Worm (Caenorhabditis elegans): ENCODE measurements around the gene C05C10.2.

The C05C10.2 gene

ce11 chrII:9931012-9931411 lies 9.0 kb downstream of the C05C10.2 start:
- TF ChIP-seq F13H6.1 (tag; optimal IDR thresholded peaks at IDR 0.05), result peak; percentile 15
- TF ChIP-seq skn-1 (tag; optimal IDR thresholded peaks at IDR 0.05), result no peak
- TF ChIP-seq elt-3 (tag; optimal IDR thresholded peaks at IDR 0.05), result no peak
- no peak for TF ChIP-seq dmd-4 (tag; optimal IDR thresholded peaks at IDR 0.05)
- no peak for TF ChIP-seq sma-3 (GFP tag; optimal IDR thresholded peaks at IDR 0.05)
- TF ChIP-seq elt-1 (tag; optimal IDR thresholded peaks at IDR 0.05), result no peak
- no peak for TF ChIP-seq lin-39 (tag; optimal IDR thresholded peaks at IDR 0.05)
- no peak for TF ChIP-seq nhr-23 (tag; optimal IDR thresholded peaks at IDR 0.05)
- TF ChIP-seq peb-1 (tag; optimal IDR thresholded peaks at IDR 0.05), result no peak
- no peak for TF ChIP-seq lin-11 (tag; optimal IDR thresholded peaks at IDR 0.05)
- TF ChIP-seq nhr-10 (tag; optimal IDR thresholded peaks at IDR 0.05), result no peak
- no peak for TF ChIP-seq zag-1 (tag; optimal IDR thresholded peaks at IDR 0.05)
- no peak for TF ChIP-seq ceh-16 (tag; optimal IDR thresholded peaks at IDR 0.05)
- no peak for TF ChIP-seq ceh-82 (tag; optimal IDR thresholded peaks at IDR 0.05)
- no peak for TF ChIP-seq nhr-21 (tag; optimal IDR thresholded peaks at IDR 0.05)
- no peak for TF ChIP-seq Y55F3AM.14 (GFP tag; optimal IDR thresholded peaks at IDR 0.05)
- TF ChIP-seq sem-4 (tag; optimal IDR thresholded peaks at IDR 0.05), result no peak
- TF ChIP-seq lin-13 (GFP tag; optimal IDR thresholded peaks at IDR 0.05), result no peak
- peak; percentile 43 for TF ChIP-seq nhr-129 (tag; optimal IDR thresholded peaks at IDR 0.05)
- peak in 1 of 2 experiments; percentile 52 for TF ChIP-seq lsy-2 (tag; optimal IDR thresholded peaks at IDR 0.05)
- TF ChIP-seq unc-62 (GFP tag; optimal IDR thresholded peaks at IDR 0.05), result no peak
- TF ChIP-seq alr-1 (tag; optimal IDR thresholded peaks at IDR 0.05), result no peak
- no peak for TF ChIP-seq nhr-237 (tag; optimal IDR thresholded peaks at IDR 0.05)
- no peak for TF ChIP-seq nhr-6 (tag; optimal IDR thresholded peaks at IDR 0.05)
- no peak for TF ChIP-seq R02D3.7 (tag; optimal IDR thresholded peaks at IDR 0.05)
- TF ChIP-seq unc-55 (GFP tag; optimal IDR thresholded peaks at IDR 0.05), result peak; percentile 48
- no peak for TF ChIP-seq mbf-1 (tag; optimal IDR thresholded peaks at IDR 0.05)
- TF ChIP-seq mab-5 (tag; optimal IDR thresholded peaks at IDR 0.05), result no peak
- TF ChIP-seq nhr-25 (tag; optimal IDR thresholded peaks at IDR 0.05), result no peak
- TF ChIP-seq ztf-11 (tag; optimal IDR thresholded peaks at IDR 0.05), result no peak
- no peak for TF ChIP-seq blmp-1 (tag; optimal IDR thresholded peaks at IDR 0.05; ENCODE audit: insufficient read depth)
- TF ChIP-seq sma-9 (GFP tag; optimal IDR thresholded peaks at IDR 0.05), result peak; percentile 48
- no peak for TF ChIP-seq sma-9 (tag; optimal IDR thresholded peaks at IDR 0.05)
- no peak for TF ChIP-seq crh-2 (tag; optimal IDR thresholded peaks at IDR 0.05)
- no peak for TF ChIP-seq nhr-12 (tag; optimal IDR thresholded peaks at IDR 0.05)
- no peak for TF ChIP-seq egl-27 (tag; optimal IDR thresholded peaks at IDR 0.05)
- peak; percentile 52 for TF ChIP-seq C34F6.9 (tag; optimal IDR thresholded peaks at IDR 0.05)
- no peak for TF ChIP-seq nhr-77 (tag; optimal IDR thresholded peaks at IDR 0.05)
- TF ChIP-seq gmeb-1 (tag; optimal IDR thresholded peaks at IDR 0.05), result peak; percentile 15
- TF ChIP-seq aly-2 (tag; optimal IDR thresholded peaks at IDR 0.05), result no peak
- no peak for TF ChIP-seq fos-1 (tag; optimal IDR thresholded peaks at IDR 0.05)
- no peak for TF ChIP-seq ama-1 (optimal IDR thresholded peaks at IDR 0.05)
- TF ChIP-seq mdl-1 (tag; optimal IDR thresholded peaks at IDR 0.05), result no peak
- no peak for TF ChIP-seq snpc-4 (tag; optimal IDR thresholded peaks at IDR 0.05)
- TF ChIP-seq ztf-1 (GFP tag; conservative IDR thresholded peaks at IDR 0.05), result no peak
- no peak for TF ChIP-seq unc-39 (tag; optimal IDR thresholded peaks at IDR 0.05)
- TF ChIP-seq ztf-4 (tag; optimal IDR thresholded peaks at IDR 0.05), result no peak

- TF ChIP-seq F13H6.1 (tag; optimal IDR thresholded peaks at IDR 0.05) (no peak), ztf-1 (GFP tag; conservative IDR thresholded peaks at IDR 0.05) (no peak), gmeb-1 (tag; optimal IDR thresholded peaks at IDR 0.05) (no peak), nhr-12 (tag; optimal IDR thresholded peaks at IDR 0.05) (no peak), lin-13 (GFP tag; optimal IDR thresholded peaks at IDR 0.05) (no peak), skn-1 (tag; optimal IDR thresholded peaks at IDR 0.05) (no peak), Y55F3AM.14 (GFP tag; optimal IDR thresholded peaks at IDR 0.05) (no peak), nhr-25 (tag; optimal IDR thresholded peaks at IDR 0.05) (no peak), ztf-4 (tag; optimal IDR thresholded peaks at IDR 0.05) (no peak), sma-3 (GFP tag; optimal IDR thresholded peaks at IDR 0.05) (no peak), C34F6.9 (tag; optimal IDR thresholded peaks at IDR 0.05) (no peak), aly-2 (tag; optimal IDR thresholded peaks at IDR 0.05) (no peak), crh-2 (tag; optimal IDR thresholded peaks at IDR 0.05) (no peak), elt-3 (tag; optimal IDR thresholded peaks at IDR 0.05) (no peak), snpc-4 (tag; optimal IDR thresholded peaks at IDR 0.05) (no peak), ceh-82 (tag; optimal IDR thresholded peaks at IDR 0.05) (no peak), R02D3.7 (tag; optimal IDR thresholded peaks at IDR 0.05) (no peak)
Observed at ce11 chrII:9931476-9931875, 9.5 kb downstream of the C05C10.2 start, which contains the start of gene pho-11. pho-11 (plus strand) TSS chrII:9931849.
